Worm (Caenorhabditis elegans): ENCODE data around the gene C25D7.15.

DNA sequence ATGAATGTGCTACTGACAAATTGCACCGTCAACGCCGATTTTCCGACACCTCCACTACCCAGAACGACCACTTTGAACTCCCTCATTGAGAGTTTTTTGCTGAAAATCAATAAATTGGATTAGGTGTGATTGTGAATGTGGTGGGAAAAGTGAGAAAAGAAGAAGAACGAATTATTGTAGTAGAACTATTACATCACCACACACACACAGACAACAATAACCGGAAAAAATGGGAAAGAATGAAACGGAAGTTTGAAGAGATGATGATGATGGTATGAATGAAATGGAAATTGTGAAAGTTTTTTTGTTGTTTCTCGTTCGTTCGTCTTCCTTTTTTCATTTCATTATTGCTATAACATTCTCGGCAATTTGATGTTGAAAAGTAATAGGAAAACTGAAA is 4.4 kb downstream of the C25D7.15 start, which contains the start of gene rap-2:
- TF ChIP-seq nhr-129 (tag; optimal IDR thresholded peaks at IDR 0.05) (no peak), snpc-4 (tag; optimal IDR thresholded peaks at IDR 0.05) (no peak), unc-39 (tag; optimal IDR thresholded peaks at IDR 0.05) (no peak), aly-2 (tag; optimal IDR thresholded peaks at IDR 0.05) (no peak), zag-1 (tag; optimal IDR thresholded peaks at IDR 0.05) (no peak), ama-1 (optimal IDR thresholded peaks at IDR 0.05) (no peak), fos-1 (tag; optimal IDR thresholded peaks at IDR 0.05) (no peak), lin-13 (GFP tag; optimal IDR thresholded peaks at IDR 0.05) (no peak), C34F6.9 (tag; optimal IDR thresholded peaks at IDR 0.05) (no peak), nhr-23 (tag; optimal IDR thresholded peaks at IDR 0.05) (no peak), nhr-12 (tag; optimal IDR thresholded peaks at IDR 0.05) (no peak), unc-62 (GFP tag; optimal IDR thresholded peaks at IDR 0.05) (no peak), nhr-25 (tag; optimal IDR thresholded peaks at IDR 0.05) (no peak)
